Fruit fly (Drosophila melanogaster): ENCODE results near the gene CG12093.

Gene CG12093

dm6 chr3L:2763762-2764161, 10.0 kb downstream of the CG12093 start:
- no peak for TF ChIP-seq CG17801 (GFP tag; optimal IDR thresholded peaks at IDR 0.05; ENCODE audit: partially characterized antibody)

- TF ChIP-seq CG17801 (GFP tag; optimal IDR thresholded peaks at IDR 0.05; ENCODE audit: partially characterized antibody), result no peak
These were observed 11.7 kb downstream of the CG12093 start for dm6 chr3L:2762122-2762521.

- TF ChIP-seq CG17801 (GFP tag; optimal IDR thresholded peaks at IDR 0.05; ENCODE audit: partially characterized antibody), result no peak
These were observed 25.4 kb downstream of the CG12093 start for dm6 chr3L:2748359-2748758.

dm6 chr3L:2745698-2746410, 28.0 kb downstream of the CG12093 start:
- no peak for TF ChIP-seq CG17801 (GFP tag; optimal IDR thresholded peaks at IDR 0.05; ENCODE audit: partially characterized antibody)

dm6 chr3L:2744963-2745362, 28.8 kb downstream of the CG12093 start:
- TF ChIP-seq CG17801 (GFP tag; optimal IDR thresholded peaks at IDR 0.05; ENCODE audit: partially characterized antibody), result no peak

dm6 chr3L:2743755-2744154, 30.1 kb downstream of the CG12093 start:
- no peak for TF ChIP-seq CG17801 (GFP tag; optimal IDR thresholded peaks at IDR 0.05; ENCODE audit: partially characterized antibody)

- TF ChIP-seq CG17801 (GFP tag; optimal IDR thresholded peaks at IDR 0.05; ENCODE audit: partially characterized antibody), result no peak
These were observed 34.4 kb downstream of the CG12093 start, which contains the start of gene Acp62F for dm6 chr3L:2739450-2739849. Acp62F (plus strand) TSS chr3L:2739750.

dm6 chr3L:2734363-2735160, 39.2 kb downstream of the CG12093 start:
- no peak for TF ChIP-seq CG17801 (GFP tag; optimal IDR thresholded peaks at IDR 0.05; ENCODE audit: partially characterized antibody)

dm6 chr3L:2733208-2733607, 40.6 kb downstream of the CG12093 start:
- TF ChIP-seq CG17801 (GFP tag; optimal IDR thresholded peaks at IDR 0.05; ENCODE audit: partially characterized antibody), result no peak

- no peak for TF ChIP-seq CG17801 (GFP tag; optimal IDR thresholded peaks at IDR 0.05; ENCODE audit: partially characterized antibody)
These were observed 42.9 kb downstream of the CG12093 start for dm6 chr3L:2730911-2731310.

- no peak for TF ChIP-seq CG17801 (GFP tag; optimal IDR thresholded peaks at IDR 0.05; ENCODE audit: partially characterized antibody)
These were observed 46.8 kb downstream of the CG12093 start for dm6 chr3L:2727023-2727422.

Data from ovary, adult (tissue).